Worm (Caenorhabditis elegans): ENCODE data around the gene pals-27.
A peak's percentile ranks its signal among the peaks of the same experiment; 100 is the strongest.

pals-27 gene

ce11 chrIII:4381343-4381742 lies at the start of gene pals-27:
pals-27 (plus strand) TSS chrIII:4381643.
- TF ChIP-seq madf-8 (GFP tag; conservative IDR thresholded peaks at IDR 0.05), result no peak
- no peak for TF ChIP-seq ceh-58 (GFP tag; IDR thresholded peaks at IDR 0.05)
- no peak for TF ChIP-seq zfh-2 (GFP tag; conservative IDR thresholded peaks at IDR 0.05)
- TF ChIP-seq Y53F4B.3 (GFP tag; IDR thresholded peaks at IDR 0.05), result no peak
- no peak for TF ChIP-seq egl-44 (GFP tag; IDR thresholded peaks at IDR 0.05)
- TF ChIP-seq unc-130 (GFP tag; optimal IDR thresholded peaks at IDR 0.05), result no peak
- no peak for TF ChIP-seq sptf-2 (GFP tag; optimal IDR thresholded peaks at IDR 0.05)
- no peak for TF ChIP-seq ztf-28 (GFP tag; IDR thresholded peaks at IDR 0.05)
- TF ChIP-seq let-607 (tag; optimal IDR thresholded peaks at IDR 0.05), result no peak
- no peak for TF ChIP-seq egl-18 (GFP tag; IDR thresholded peaks at IDR 0.05)
- TF ChIP-seq K11D2.4 (GFP tag; IDR thresholded peaks at IDR 0.05), result no peak

ce11 chrIII:4332543-4333042 lies 48.9 kb upstream of the pals-27 start, which contains the start of gene cdk-12:
cdk-12 (plus strand) TSS chrIII:4332992.
- TF ChIP-seq F52B5.7 (tag; optimal IDR thresholded peaks at IDR 0.05) (no peak), nhr-80 (tag; optimal IDR thresholded peaks at IDR 0.05) (peak; percentile 7), dox-1 (GFP tag; IDR thresholded peaks at IDR 0.05) (peak; percentile 37; the same call in 1 of the 2 replicates), C06A6.2 (GFP tag; conservative IDR thresholded peaks at IDR 0.05) (no peak), let-607 (tag; optimal IDR thresholded peaks at IDR 0.05) (no peak), nhr-179 (tag; optimal IDR thresholded peaks at IDR 0.05) (no peak), hmg-1.2 (GFP tag; IDR thresholded peaks at IDR 0.05) (peak; percentile 93), tbp1 (GFP tag; optimal IDR thresholded peaks at IDR 0.05) (no peak), lag-1 (GFP tag; IDR thresholded peaks at IDR 0.05) (no peak), nfyb-1 (GFP tag; IDR thresholded peaks at IDR 0.05) (no peak), snpc-1.3 (tag; optimal IDR thresholded peaks at IDR 0.05; ENCODE audit: insufficient read depth) (peak; percentile 60)

- TF ChIP-seq lin-35 (GFP tag; optimal IDR thresholded peaks at IDR 0.05) (peak in 1 of 3 experiments; percentile 28), pbrm-1 (GFP tag; IDR thresholded peaks at IDR 0.05) (no peak), ama-1 (optimal IDR thresholded peaks at IDR 0.05) (no peak), ama-1 (GFP tag; optimal IDR thresholded peaks at IDR 0.05) (no peak), dpl-1 (GFP tag; optimal IDR thresholded peaks at IDR 0.05) (no peak), lin-40 (tag; optimal IDR thresholded peaks at IDR 0.05) (peak; percentile 26), zfh-2 (GFP tag; conservative IDR thresholded peaks at IDR 0.05) (peak; percentile 87), nhr-80 (tag; optimal IDR thresholded peaks at IDR 0.05) (no peak), lir-1 (GFP tag; conservative IDR thresholded peaks at IDR 0.05) (no peak), hlh-26 (GFP tag; conservative IDR thresholded peaks at IDR 0.05) (no peak), cebp-1 (GFP tag; IDR thresholded peaks at IDR 0.05) (no peak), cebp-1 (tag; optimal IDR thresholded peaks at IDR 0.05) (peak; percentile 34), hmg-1.2 (GFP tag; IDR thresholded peaks at IDR 0.05) (peak; percentile 59; the same call in 1 of the 2 replicates)
Observed at ce11 chrIII:4335614-4336013, 45.8 kb upstream of the pals-27 start.

- TF ChIP-seq F55B11.4 (tag; optimal IDR thresholded peaks at IDR 0.05; ENCODE audit: borderline replicate concordance, insufficient read depth), result no peak
- no peak for TF ChIP-seq F23B12.7 (tag; optimal IDR thresholded peaks at IDR 0.05; ENCODE audit: insufficient read depth)
- TF ChIP-seq ztf-22 (GFP tag; optimal IDR thresholded peaks at IDR 0.05), result no peak
- peak; percentile 82 for TF ChIP-seq ZK185.1 (tag; optimal IDR thresholded peaks at IDR 0.05; ENCODE audit: poor library complexity, severe bottlenecking)
- TF ChIP-seq unc-130 (GFP tag; optimal IDR thresholded peaks at IDR 0.05), result peak; percentile 21
- peak; percentile 20; the same call in 1 of the 2 replicates for TF ChIP-seq madf-6 (GFP tag; IDR thresholded peaks at IDR 0.05)
- TF ChIP-seq F33H1.4 (GFP tag; IDR thresholded peaks at IDR 0.05), result 0 out of 2 replicates have a peak, but pooled peaks have one; percentile 39
- no peak for TF ChIP-seq Y53F4B.3 (GFP tag; IDR thresholded peaks at IDR 0.05)
Observed at ce11 chrIII:4343070-4343469, 38.4 kb upstream of the pals-27 start, which contains the start of the genes B0285.3 and lcmt-1. B0285.3 (minus strand) TSS chrIII:4343336. lcmt-1 (plus strand) TSS chrIII:4343446.

Measured in whole organism, young adult.